Fruit fly (Drosophila melanogaster) whole organism, embryonic: ENCODE data around the gene GABA-B-R3.

Source experiments
- Awh ChIP-seq: fragments of 200-800 bp; sonication (Bioruptor generic); IDR thresholded peaks from 2 replicates; pipeline ENCODE4, ENCODE4 v1.3.6; 2022; ENCODE audit warnings: missing biosample characterization, missing genetic modification characterization
- CG10366 ChIP-seq: fragments of 200-800 bp; sonication (Bioruptor generic); IDR thresholded peaks from 2 replicates; pipeline ENCODE4 v1.3.6; 2022; ENCODE audit warnings: missing biosample characterization, missing genetic modification characterization
- CG11085 ChIP-seq: fragments of 200-800 bp; sonication (Bioruptor generic); IDR thresholded peaks from 2 replicates; pipeline ENCODE4 v1.3.6; 2022; ENCODE audit warnings: missing biosample characterization, missing genetic modification characterization
- CG11695 ChIP-seq: fragments of 200-800 bp; sonication (Bioruptor generic); IDR thresholded peaks from 3 replicates; pipeline ENCODE4 v1.3.6; 2022; ENCODE audit warnings: missing biosample characterization, missing genetic modification characterization
- CG11723 ChIP-seq: fragments of 200-800 bp; sonication (Bioruptor generic); optimal IDR thresholded peaks from 2 replicates; lab custom pipeline; 2017; ENCODE audit warnings: missing biosample characterization, mild to moderate bottlenecking, missing genetic modification characterization
- CG12071 ChIP-seq: fragments of 200-800 bp; sonication (Bioruptor generic); optimal IDR thresholded peaks from 3 replicates; lab custom pipeline; 2018; ENCODE audit warnings: missing biosample characterization, mild to moderate bottlenecking, missing genetic modification characterization
- CG14441 ChIP-seq: fragments of 200-800 bp; sonication (Bioruptor generic); IDR thresholded peaks from 2 replicates; pipeline ENCODE4 v1.3.6; 2022; ENCODE audit warnings: missing biosample characterization, missing genetic modification characterization
- CG15514 ChIP-seq: fragments of 200-800 bp; sonication (Bioruptor generic); optimal IDR thresholded peaks from 3 replicates; lab custom pipeline; 2017; ENCODE audit warnings: missing biosample characterization, missing genetic modification characterization, mild to moderate bottlenecking, moderate library complexity, missing genetic modification reagents
- CG17359 ChIP-seq: fragments of 200-800 bp; sonication (Bioruptor generic); optimal IDR thresholded peaks from 3 replicates; lab custom pipeline; 2018; ENCODE audit warnings: missing biosample characterization, mild to moderate bottlenecking, missing genetic modification characterization, moderate library complexity
- CG17829 ChIP-seq: fragments of 200-800 bp; optimal IDR thresholded peaks from 2 replicates; lab custom pipeline; 2019; ENCODE audit warnings: missing biosample characterization, mild to moderate bottlenecking, missing genetic modification characterization, moderate library complexity
- CG18599 ChIP-seq: fragments of 200-800 bp; sonication (Bioruptor generic); optimal IDR thresholded peaks from 3 replicates; lab custom pipeline; 2017; ENCODE audit warnings: missing biosample characterization, missing genetic modification characterization, mild to moderate bottlenecking, moderate library complexity, missing genetic modification reagents
- CG2120 ChIP-seq: fragments of 200-800 bp; sonication (Bioruptor generic); optimal IDR thresholded peaks from 3 replicates; lab custom pipeline; 2016; ENCODE audit warnings: missing biosample characterization, missing genetic modification characterization
- CG2678 ChIP-seq: fragments of 200-800 bp; sonication (Bioruptor generic); optimal IDR thresholded peaks from 3 replicates; lab custom pipeline; 2019; ENCODE audit warnings: missing biosample characterization, mild to moderate bottlenecking, missing genetic modification characterization, moderate library complexity
- CG2875 ChIP-seq: fragments of 200-800 bp; sonication (Bioruptor generic); optimal IDR thresholded peaks from 2 replicates; lab custom pipeline; 2017; ENCODE audit warnings: missing biosample characterization, mild to moderate bottlenecking, missing genetic modification characterization, missing genetic modification reagents
- CG30403 ChIP-seq: fragments of 200-800 bp; sonication (Bioruptor generic); optimal IDR thresholded peaks from 3 replicates; lab custom pipeline; 2016; ENCODE audit warnings: missing biosample characterization, missing genetic modification characterization
- CG3726 ChIP-seq: fragments of 200-800 bp; sonication (Bioruptor generic); IDR thresholded peaks from 3 replicates; pipeline ENCODE4, ENCODE4 v1.3.6; 2022; ENCODE audit warnings: missing biosample characterization, missing genetic modification characterization
- CG5180 ChIP-seq: fragments of 200-800 bp; sonication (Bioruptor generic); optimal IDR thresholded peaks from 3 replicates; lab custom pipeline; 2017; ENCODE audit warnings: missing biosample characterization, missing genetic modification characterization, mild to moderate bottlenecking, moderate library complexity, missing genetic modification reagents
- CG7357 ChIP-seq: fragments of 200-800 bp; sonication (Bioruptor generic); IDR thresholded peaks from 3 replicates; pipeline ENCODE4 v1.3.6; 2022; ENCODE audit warnings: missing biosample characterization, missing genetic modification characterization
- CG7963 ChIP-seq: fragments of 200-800 bp; sonication (Bioruptor generic); IDR thresholded peaks from 3 replicates; pipeline ENCODE4 v1.3.6; 2022; ENCODE audit warnings: missing biosample characterization, missing genetic modification characterization; ENCODE audit not compliant: partially characterized antibody
- CG8281 ChIP-seq: fragments of 200-800 bp; sonication (Bioruptor generic); optimal IDR thresholded peaks from 2 replicates; lab custom pipeline; 2018; ENCODE audit warnings: missing biosample characterization, mild to moderate bottlenecking, missing genetic modification characterization, moderate library complexity
- CG8290 ChIP-seq, 3 experiments: fragments of 200-800 bp; sonication (Bioruptor generic); optimal IDR thresholded peaks; 2 replicates each; lab custom pipeline; 2016 to 2019; ENCODE audit warnings: missing biosample characterization in 3 of 3, missing genetic modification characterization in 3 of 3, mild to moderate bottlenecking in 2 of 3, moderate library complexity in 1 of 3
- CG9932 ChIP-seq: fragments of 200-800 bp; sonication (Bioruptor generic); IDR thresholded peaks from 2 replicates; pipeline ENCODE4 v1.3.6; 2022; ENCODE audit warnings: missing biosample characterization, missing genetic modification characterization
- CoRest ChIP-seq: fragments of 200-800 bp; sonication (Bioruptor generic); optimal IDR thresholded peaks from 3 replicates; lab custom pipeline; 2018; ENCODE audit warnings: missing biosample characterization, mild to moderate bottlenecking, missing genetic modification characterization, moderate library complexity
- Dbx ChIP-seq: fragments of 200-800 bp; sonication (Bioruptor generic); IDR thresholded peaks from 3 replicates; pipeline ENCODE4 v1.3.6; 2022; ENCODE audit warnings: missing biosample characterization, missing genetic modification characterization
- HLH4C ChIP-seq: fragments of 200-800 bp; sonication (Bioruptor generic); IDR thresholded peaks from 3 replicates; pipeline ENCODE4 v1.3.6; 2022; ENCODE audit warnings: missing biosample characterization, missing genetic modification characterization; ENCODE audit not compliant: partially characterized antibody
- Hmr ChIP-seq: fragments of 200-800 bp; sonication (Bioruptor generic); optimal IDR thresholded peaks from 3 replicates; lab custom pipeline; 2017; ENCODE audit warnings: mild to moderate bottlenecking, missing biosample characterization, missing genetic modification reagents, missing genetic modification characterization
- NC2β ChIP-seq: fragments of 200-800 bp; sonication (Bioruptor generic); optimal IDR thresholded peaks from 2 replicates; lab custom pipeline; 2016; ENCODE audit warnings: missing biosample characterization, missing genetic modification characterization
- Opbp ChIP-seq: fragments of 200-800 bp; sonication (Bioruptor generic); IDR thresholded peaks from 3 replicates; pipeline ENCODE4 v1.3.6; 2022; ENCODE audit warnings: missing biosample characterization, missing genetic modification characterization; ENCODE audit not compliant: partially characterized antibody
- Rfx ChIP-seq: fragments of 200-800 bp; sonication (Bioruptor generic); IDR thresholded peaks from 2 replicates; pipeline ENCODE4 v1.3.6; 2022; ENCODE audit warnings: missing biosample characterization, missing genetic modification characterization
- Sry-β ChIP-seq: fragments of 200-800 bp; sonication (Bioruptor generic); optimal IDR thresholded peaks from 2 replicates; lab custom pipeline; 2018; ENCODE audit warnings: missing biosample characterization, mild to moderate bottlenecking, missing genetic modification characterization, moderate library complexity
- YL-1 ChIP-seq: fragments of 200-800 bp; sonication (Bioruptor generic); optimal IDR thresholded peaks from 3 replicates; lab custom pipeline; 2017; ENCODE audit warnings: missing biosample characterization, mild to moderate bottlenecking, missing genetic modification characterization
- ab ChIP-seq: fragments of 200-800 bp; sonication (Bioruptor generic); optimal IDR thresholded peaks from 2 replicates; lab custom pipeline; 2016; ENCODE audit warnings: missing biosample characterization, missing genetic modification characterization
- ac ChIP-seq: fragments of 200-800 bp; sonication (Bioruptor generic); optimal IDR thresholded peaks from 3 replicates; lab custom pipeline; 2017; ENCODE audit warnings: missing biosample characterization, mild to moderate bottlenecking, missing genetic modification characterization
- ap ChIP-seq: fragments of 200-800 bp; sonication (Bioruptor generic); IDR thresholded peaks from 2 replicates; pipeline ENCODE4 v1.3.6; 2022; ENCODE audit warnings: missing biosample characterization, missing genetic modification characterization
- ato ChIP-seq: fragments of 200-800 bp; sonication (Bioruptor generic); IDR thresholded peaks from 2 replicates; pipeline ENCODE4 v1.3.6; 2022; ENCODE audit warnings: missing biosample characterization, missing genetic modification characterization; ENCODE audit not compliant: partially characterized antibody
- chinmo ChIP-seq: fragments of 200-800 bp; sonication (Bioruptor generic); IDR thresholded peaks from 4 replicates; pipeline ENCODE4 v1.3.6; 2022; ENCODE audit warnings: missing biosample characterization, missing genetic modification characterization; ENCODE audit not compliant: partially characterized antibody
- chm ChIP-seq: fragments of 200-800 bp; sonication (Bioruptor generic); IDR thresholded peaks from 2 replicates; pipeline ENCODE4 v1.3.6; 2022; ENCODE audit warnings: missing biosample characterization, missing genetic modification characterization
- croc ChIP-seq: fragments of 200-800 bp; sonication (Bioruptor generic); conservative IDR thresholded peaks from 3 replicates; pipeline ENCODE4 v1.3.6; 2022; ENCODE audit warnings: missing biosample characterization, missing genetic modification characterization
- ftz-f1 ChIP-seq: fragments of 200-800 bp; sonication (Bioruptor generic); optimal IDR thresholded peaks from 2 replicates; lab custom pipeline; 2016; ENCODE audit warnings: missing biosample characterization, missing genetic modification characterization
- insv ChIP-seq, 2 experiments: fragments of 200-800 bp; sonication (Bioruptor generic); optimal IDR thresholded peaks; 3 replicates each; lab custom pipeline; 2016 to 2018; ENCODE audit warnings: missing biosample characterization in 2 of 2, missing genetic modification characterization in 2 of 2
- jigr1 ChIP-seq: fragments of 200-800 bp; sonication (Bioruptor generic); IDR thresholded peaks from 3 replicates; pipeline ENCODE4 v1.3.6; 2022; ENCODE audit warnings: missing biosample characterization, missing genetic modification characterization
- lab ChIP-seq: fragments of 200-800 bp; sonication (Bioruptor generic); optimal IDR thresholded peaks from 3 replicates; lab custom pipeline; 2017; ENCODE audit warnings: missing biosample characterization, missing genetic modification characterization, mild to moderate bottlenecking, moderate library complexity, missing genetic modification reagents
- lmd ChIP-seq: fragments of 200-800 bp; sonication (Bioruptor generic); IDR thresholded peaks from 2 replicates; pipeline ENCODE4 v1.3.6; 2022; ENCODE audit warnings: missing biosample characterization, missing genetic modification characterization
- lola ChIP-seq, 3 experiments: fragments of >200 bp in 2 of 3; fragments of 200-800 bp in 1 of 3; sonication (Bioruptor generic) in 1 of 3; optimal IDR thresholded peaks; 2 replicates each; lab custom pipeline; 2017 to 2019; ENCODE audit warnings: missing biosample characterization in 3 of 3, missing genetic modification characterization in 3 of 3, mild to moderate bottlenecking in 1 of 3, moderate library complexity in 1 of 3
- ranshi ChIP-seq: fragments of 200-800 bp; sonication (Bioruptor generic); IDR thresholded peaks from 2 replicates; pipeline ENCODE4 v1.3.6; 2022; ENCODE audit warnings: missing biosample characterization, missing genetic modification characterization
- row ChIP-seq: fragments of 200-800 bp; sonication (Bioruptor generic); IDR thresholded peaks from 3 replicates; pipeline ENCODE4 v1.3.6; 2022; ENCODE audit warnings: missing biosample characterization, missing genetic modification characterization
- sd ChIP-seq: fragments of 200-800 bp; sonication (Bioruptor generic); optimal IDR thresholded peaks from 3 replicates; lab custom pipeline; 2018; ENCODE audit warnings: missing biosample characterization, mild to moderate bottlenecking, missing genetic modification characterization, moderate library complexity
- slbo ChIP-seq: fragments of 200-800 bp; sonication (Bioruptor generic); IDR thresholded peaks from 2 replicates; pipeline ENCODE4 v1.3.6; 2022; ENCODE audit warnings: missing biosample characterization, missing genetic modification characterization
- toy ChIP-seq: fragments of 200-800 bp; sonication (Bioruptor generic); IDR thresholded peaks from 2 replicates; pipeline ENCODE4 v1.3.6; 2022; ENCODE audit warnings: missing biosample characterization, missing genetic modification characterization

Gene GABA-B-R3

DNA sequence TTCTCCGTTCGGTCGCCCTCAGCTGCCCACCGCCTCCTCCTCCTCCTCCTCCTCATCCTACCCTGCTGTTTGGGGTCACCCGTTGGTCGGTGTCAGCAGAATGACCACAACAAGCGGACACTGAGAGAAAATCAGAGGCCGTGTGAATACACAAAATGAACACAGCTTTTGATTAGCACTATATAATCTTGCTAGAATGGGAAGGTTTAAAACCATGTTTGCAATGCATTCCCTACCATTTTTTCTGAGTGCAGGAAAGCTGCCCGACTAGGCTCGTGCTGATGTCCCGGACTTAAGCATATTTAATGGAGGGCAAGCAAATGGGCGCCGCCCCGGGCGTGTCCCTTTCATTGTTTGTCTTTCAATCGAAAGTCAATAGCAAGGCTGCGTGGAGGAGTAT, 31.1 kb downstream of the GABA-B-R3 start:
- TF ChIP-seq ap (GFP tag; lab: Robert Waterston, UW) (no peak), CG17829 (tag; lab: Kevin White, UChicago) (no peak), croc (GFP tag; lab: Robert Waterston, UW) (no peak), CG2678 (tag; lab: Kevin White, UChicago) (peak; percentile 24), Sry-β (no peak), lmd (no peak), CG9932 (0 out of 2 replicates have a peak, but pooled peaks have one; percentile 9), sd (tag; lab: Kevin White, UChicago) (no peak), CG12071 (no peak), Rfx (GFP tag; lab: Robert Waterston, UW) (0 out of 2 replicates have a peak, but pooled peaks have one; percentile 22), lola (GFP tag; optimal IDR thresholded peaks at IDR 0.05; lab: Kevin White, UChicago) (no peak), lab (GFP tag; lab: Kevin White, UChicago) (peak; percentile 34), Dbx (GFP tag; lab: Robert Waterston, UW) (0 out of 3 replicates have a peak, but pooled peaks have one; percentile 21), HLH4C (GFP tag; lab: Robert Waterston, UW) (no peak), CG11695 (GFP tag; lab: Robert Waterston, UW) (no peak), CG15514 (peak; percentile 12), chm (no peak), CG14441 (GFP tag; lab: Robert Waterston, UW) (0 out of 2 replicates have a peak, but pooled peaks have one; percentile 27), Hmr (GFP tag; lab: Kevin White, UChicago) (peak; percentile 33), chinmo (no peak), CoRest (tag; lab: Kevin White, UChicago) (no peak), row (0 out of 3 replicates have a peak, but pooled peaks have one; percentile 29), slbo (peak; percentile 61), jigr1 (no peak), CG3726 (no peak), CG10366 (GFP tag; lab: Robert Waterston, UW) (no peak), CG2120 (GFP tag; lab: Kevin White, UChicago) (peak; percentile 28), CG11085 (GFP tag; lab: Robert Waterston, UW) (no peak), CG2875 (no peak), CG18599 (GFP tag; lab: Kevin White, UChicago) (peak; percentile 60)
- TF ChIP-seq, all 482 proteins: peak for 12

dm6 chr2L:784036-784435, 34.3 kb downstream of the GABA-B-R3 start, which contains the start of gene CG3544:
CG3544 (plus strand) TSS chr2L:784336.
- no peak for TF ChIP-seq ranshi
- no peak for TF ChIP-seq ab (GFP tag; lab: Kevin White, UChicago)
- no peak for TF ChIP-seq row
- no peak for TF ChIP-seq CG7357 (GFP tag; lab: Robert Waterston, UW)
- no peak for TF ChIP-seq Opbp (GFP tag; lab: Robert Waterston, UW)
- TF ChIP-seq lmd = no peak
- TF ChIP-seq Awh (GFP tag; lab: Robert Waterston, UW) = no peak
- TF ChIP-seq CG5180 (GFP tag; lab: Kevin White, UChicago) = no peak
- TF ChIP-seq CG8281 (tag; lab: Kevin White, UChicago) = no peak
- no peak for TF ChIP-seq YL-1 (GFP tag; lab: Kevin White, UChicago)

- no peak for TF ChIP-seq toy (GFP tag; lab: Robert Waterston, UW)
- no peak for TF ChIP-seq CG30403 (GFP tag; lab: Kevin White, UChicago)
- no peak for TF ChIP-seq croc (GFP tag; lab: Robert Waterston, UW)
- no peak for TF ChIP-seq CG17359 (tag; lab: Kevin White, UChicago)
- TF ChIP-seq ato (GFP tag; lab: Robert Waterston, UW) = no peak
- TF ChIP-seq NC2β (GFP tag; lab: Kevin White, UChicago) = no peak
- TF ChIP-seq CG8290 (GFP tag; optimal IDR thresholded peaks at IDR 0.05; lab: Kevin White, UChicago) = no peak
- peak in 1 of 2 experiments; percentile 9 for TF ChIP-seq CG8290 (tag; optimal IDR thresholded peaks at IDR 0.05; lab: Kevin White, UChicago)
- peak; percentile 30 for TF ChIP-seq ftz-f1 (GFP tag; lab: Kevin White, UChicago)
- no peak for TF ChIP-seq CG11723 (GFP tag; lab: Kevin White, UChicago)
- TF ChIP-seq CG7963 (GFP tag; lab: Robert Waterston, UW) = no peak
- TF ChIP-seq insv (GFP tag; optimal IDR thresholded peaks at IDR 0.05; lab: Kevin White, UChicago) = no peak
- no peak for TF ChIP-seq ac (GFP tag; lab: Kevin White, UChicago)
These were observed 40.2 kb downstream of the GABA-B-R3 start for dm6 chr2L:789966-790365.
